Worm (Caenorhabditis elegans) whole organism, dauer: ENCODE data around the gene pha-1.

Source experiments
- unc-62 ChIP-seq: sonication (generic microtip); optimal IDR thresholded peaks from 2 replicates; lab custom pipeline; 2017; ENCODE audit warnings: missing biosample characterization, missing genetic modification reagents, missing genetic modification characterization

pha-1 gene

ce11 chrIII:11119176-11119853 lies 12.3 kb upstream of the pha-1 start, which contains the start of the genes sup-35 and Y48A6C.4:
Gene sup-35, minus strand, starts transcription at chrIII:11119226.
Gene Y48A6C.4, plus strand, starts transcription at chrIII:11119803.
- no peak for TF ChIP-seq unc-62 (GFP tag; lab: Kevin White, UChicago)

ce11 chrIII:11123844-11124243 lies 7.7 kb upstream of the pha-1 start:
- no peak for TF ChIP-seq unc-62 (GFP tag; lab: Kevin White, UChicago)

ce11 chrIII:11127528-11127927 lies 4.0 kb upstream of the pha-1 start, which contains the start of gene Y48A6C.8:
Gene Y48A6C.8, minus strand, starts transcription at chrIII:11127628.
- no peak for TF ChIP-seq unc-62 (GFP tag; lab: Kevin White, UChicago)

- no peak for TF ChIP-seq unc-62 (GFP tag; lab: Kevin White, UChicago)
Measured at ce11 chrIII:11129363-11129762, 2.2 kb upstream of the pha-1 start.

ce11 chrIII:11138922-11139321 lies 7.3 kb downstream of the pha-1 start, which contains the start of gene fbxa-128:
Gene fbxa-128, minus strand, starts transcription at chrIII:11139113.
- TF ChIP-seq unc-62 (GFP tag; lab: Kevin White, UChicago), result no peak

- TF ChIP-seq unc-62 (GFP tag; lab: Kevin White, UChicago), result no peak
Measured at ce11 chrIII:11141791-11142490, 10.4 kb downstream of the pha-1 start, which contains the start of the genes Y47D3A.1 and pola-1. Gene Y47D3A.1, minus strand, starts transcription at chrIII:11141841. Gene pola-1, plus strand, starts transcription at chrIII:11142448.

- no peak for TF ChIP-seq unc-62 (GFP tag; lab: Kevin White, UChicago)
Measured at ce11 chrIII:11142908-11143307, 11.3 kb downstream of the pha-1 start.

ce11 chrIII:11149254-11149876 lies 17.8 kb downstream of the pha-1 start:
- no peak for TF ChIP-seq unc-62 (GFP tag; lab: Kevin White, UChicago)

ce11 chrIII:11154527-11154926 lies 23.0 kb downstream of the pha-1 start, which contains the start of gene cku-70:
Gene cku-70, plus strand, starts transcription at chrIII:11154827.
- TF ChIP-seq unc-62 (GFP tag; lab: Kevin White, UChicago), result no peak

ce11 chrIII:11157099-11157498 lies 25.5 kb downstream of the pha-1 start, which contains the start of gene Y47D3A.31:
Gene Y47D3A.31, minus strand, starts transcription at chrIII:11157199.
- no peak for TF ChIP-seq unc-62 (GFP tag; lab: Kevin White, UChicago)

ce11 chrIII:11157916-11158315 lies 26.3 kb downstream of the pha-1 start:
- TF ChIP-seq unc-62 (GFP tag; lab: Kevin White, UChicago), result no peak

ce11 chrIII:11169680-11170079 lies 38.1 kb downstream of the pha-1 start:
- TF ChIP-seq unc-62 (GFP tag; lab: Kevin White, UChicago), result no peak

- TF ChIP-seq unc-62 (GFP tag; lab: Kevin White, UChicago), result no peak
Measured at ce11 chrIII:11170509-11170908, 38.9 kb downstream of the pha-1 start.

ce11 chrIII:11172232-11172713 lies 40.7 kb downstream of the pha-1 start:
- TF ChIP-seq unc-62 (GFP tag; lab: Kevin White, UChicago), result no peak

- no peak for TF ChIP-seq unc-62 (GFP tag; lab: Kevin White, UChicago)
Measured at ce11 chrIII:11175642-11176217, 44.2 kb downstream of the pha-1 start.
